Worm (Caenorhabditis elegans): Measurements from ENCODE around the gene Y53F4B.18.
A peak's percentile ranks its signal among the peaks of the same experiment; 100 is the strongest.

Gene Y53F4B.18

DNA sequence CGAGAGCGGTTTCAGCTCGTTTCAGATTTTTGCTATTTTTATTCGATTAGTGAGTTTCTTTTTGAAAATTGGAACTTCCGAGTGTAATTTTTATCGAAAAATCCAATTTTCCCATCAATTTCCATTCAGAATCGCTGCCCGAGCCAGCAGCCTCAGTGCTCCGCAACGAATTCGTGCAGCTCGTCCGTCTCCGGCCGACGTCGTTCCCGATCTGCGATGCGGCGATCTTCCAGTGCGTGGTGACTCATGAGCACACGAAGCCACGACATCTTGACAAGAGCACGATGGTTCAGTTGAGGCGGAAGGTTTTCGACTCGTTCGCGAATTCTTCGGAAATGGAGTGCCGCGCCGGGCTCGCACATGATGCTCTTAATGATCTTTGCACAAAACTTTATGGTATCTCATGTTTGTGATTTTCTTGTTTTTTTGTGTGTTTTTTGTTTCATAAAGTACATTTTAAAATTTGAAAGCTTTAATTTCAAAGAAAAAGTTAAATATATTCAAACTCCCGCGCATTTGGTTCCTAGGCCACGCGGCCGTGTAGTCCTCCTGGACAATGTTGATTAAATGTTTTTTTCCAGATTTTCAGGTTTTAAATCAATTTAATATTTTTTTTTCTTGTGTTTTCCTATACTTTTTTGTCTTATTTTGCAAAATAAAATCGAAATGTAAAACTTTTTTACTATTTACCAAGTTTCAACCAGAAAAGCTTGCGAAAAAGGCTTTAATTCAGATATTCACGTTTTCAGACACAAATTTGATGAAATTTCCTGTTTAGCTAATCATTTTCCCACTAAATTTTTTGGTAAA is 17.8 kb upstream of the Y53F4B.18 start (continued):
- TF ChIP-seq php-3 (GFP tag; IDR thresholded peaks at IDR 0.05) (no peak), zip-11 (GFP tag; IDR thresholded peaks at IDR 0.05) (no peak), ZK546.5 (tag; optimal IDR thresholded peaks at IDR 0.05) (no peak), mes-2 (tag; optimal IDR thresholded peaks at IDR 0.05; ENCODE audit: poor library complexity, severe bottlenecking) (peak; percentile 98), dve-1 (tag; optimal IDR thresholded peaks at IDR 0.05; ENCODE audit: insufficient read depth) (peak; percentile 49), hif-1 (tag; optimal IDR thresholded peaks at IDR 0.05) (peak in 1 of 2 experiments; percentile 70), nhr-6 (tag; optimal IDR thresholded peaks at IDR 0.05) (no peak), ZK337.2 (GFP tag; IDR thresholded peaks at IDR 0.05) (peak; percentile 80; the same call in 1 of the 2 replicates), lin-1 (GFP tag; IDR thresholded peaks at IDR 0.05) (no peak), ceh-20 (GFP tag; IDR thresholded peaks at IDR 0.05) (no peak), mdl-1 (tag; optimal IDR thresholded peaks at IDR 0.05) (no peak)

DNA sequence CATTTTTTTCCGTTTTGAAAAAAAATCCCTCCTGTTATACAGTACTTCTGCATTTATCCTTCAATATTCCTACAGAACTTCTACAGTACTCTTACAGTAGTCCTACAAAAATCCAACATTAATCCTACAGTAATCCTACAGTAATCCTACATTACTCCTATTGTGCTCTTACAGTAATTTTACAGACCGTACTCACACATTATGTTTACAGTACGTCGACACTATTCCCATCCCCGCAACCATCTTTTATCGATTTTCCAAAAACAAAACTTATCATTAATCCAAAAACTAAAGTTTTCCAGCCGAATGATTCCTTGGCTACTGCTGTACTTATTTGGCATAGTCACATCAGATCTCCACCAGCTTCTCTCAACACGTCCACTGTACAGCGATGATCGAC is 12.7 kb upstream of the Y53F4B.18 start, which contains the start of gene Y53F4B.20:
Gene Y53F4B.20 (plus strand): TSS at position 301 of the 400 bp plus-strand sequence.
- TF ChIP-seq attf-4 (tag; optimal IDR thresholded peaks at IDR 0.05) (no peak), nhr-11 (tag; optimal IDR thresholded peaks at IDR 0.05) (no peak), dmd-6 (GFP tag; IDR thresholded peaks at IDR 0.05) (no peak), daf-8 (GFP tag; IDR thresholded peaks at IDR 0.05) (no peak), F37D6.2 (tag; optimal IDR thresholded peaks at IDR 0.05) (no peak), ceh-82 (tag; optimal IDR thresholded peaks at IDR 0.05) (no peak), set-16 (GFP tag; IDR thresholded peaks at IDR 0.05) (no peak), zip-11 (GFP tag; IDR thresholded peaks at IDR 0.05) (no peak), gei-8 (GFP tag; optimal IDR thresholded peaks at IDR 0.05) (no peak), mdl-1 (tag; optimal IDR thresholded peaks at IDR 0.05) (no peak), T26A8.4 (GFP tag; IDR thresholded peaks at IDR 0.05) (no peak), Y48G9A.11 (GFP tag; IDR thresholded peaks at IDR 0.05) (no peak), F44E2.7 (GFP tag; IDR thresholded peaks at IDR 0.05) (no peak), cey-2 (tag; optimal IDR thresholded peaks at IDR 0.05; ENCODE audit: borderline replicate concordance, insufficient read depth) (no peak), nhr-41 (GFP tag; IDR thresholded peaks at IDR 0.05) (no peak), zfp-3 (GFP tag; conservative IDR thresholded peaks at IDR 0.05) (no peak)

DNA sequence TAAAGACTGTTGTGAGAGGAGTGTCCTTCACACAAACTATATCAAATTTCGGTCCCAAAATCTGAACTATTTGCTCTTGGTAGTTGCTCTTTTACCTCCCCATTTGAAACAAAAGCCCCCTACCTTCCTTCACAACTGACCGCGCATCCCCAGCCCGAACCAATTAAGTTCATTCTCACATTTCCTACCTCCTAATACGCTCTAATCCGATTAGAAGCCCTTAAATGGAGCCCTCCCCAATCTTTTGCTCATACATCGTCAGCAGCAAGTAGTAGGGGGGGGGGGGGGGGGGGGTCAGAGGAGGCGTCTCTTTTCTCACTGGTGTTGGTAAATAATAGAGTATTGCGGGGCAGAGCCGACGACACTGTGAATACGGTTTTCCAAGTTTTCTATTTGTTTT is 9.1 kb upstream of the Y53F4B.18 start:
- no peak for TF ChIP-seq ZK546.5 (tag; optimal IDR thresholded peaks at IDR 0.05)
- peak; percentile 43 for TF ChIP-seq aha-1 (tag)

DNA sequence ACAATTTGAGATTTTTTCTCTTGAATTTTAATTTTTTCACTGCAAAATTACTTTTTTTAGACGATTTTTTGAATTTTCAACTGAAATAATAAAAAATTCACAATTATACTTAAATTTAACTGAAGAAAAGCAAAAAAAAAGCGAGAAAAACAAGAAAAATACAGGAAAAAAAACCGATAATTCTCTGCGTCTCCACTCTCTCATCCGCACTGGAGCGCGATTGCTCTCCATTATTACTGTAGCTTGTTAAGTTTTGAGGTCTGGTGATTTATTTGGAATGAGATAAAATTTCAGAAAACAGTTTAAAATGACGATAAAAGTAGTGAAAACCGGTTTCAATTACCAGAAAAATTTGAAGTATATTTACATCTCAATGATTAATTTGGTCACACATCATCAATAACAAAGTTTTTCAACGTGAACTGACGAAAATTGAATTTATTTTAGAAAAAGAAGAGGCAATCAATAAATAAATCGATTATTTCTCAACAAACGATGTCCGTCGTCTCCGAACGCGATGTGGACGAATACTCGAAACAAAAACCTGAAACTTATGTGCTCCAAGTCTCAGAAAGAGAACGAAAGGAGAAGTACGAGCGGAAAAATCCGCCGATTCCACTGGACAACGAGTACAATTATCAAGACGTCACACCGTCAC is 5.4 kb upstream of the Y53F4B.18 start, which contains the start of gene Y53F4B.19:
Gene Y53F4B.19 (plus strand): TSS at position 157 of the 658 bp plus-strand sequence.
- TF ChIP-seq lin-38 (GFP tag; IDR thresholded peaks at IDR 0.05) (peak; percentile 93), php-3 (GFP tag; IDR thresholded peaks at IDR 0.05) (no peak), saeg-2 (GFP tag; IDR thresholded peaks at IDR 0.05) (no peak), unc-130 (GFP tag; optimal IDR thresholded peaks at IDR 0.05) (peak; percentile 44), nhr-48 (tag; optimal IDR thresholded peaks at IDR 0.05) (no peak), tag-97 (GFP tag; IDR thresholded peaks at IDR 0.05) (no peak), R02D3.7 (tag; optimal IDR thresholded peaks at IDR 0.05) (no peak), dmd-9 (GFP tag; IDR thresholded peaks at IDR 0.05) (no peak), aha-1 (tag) (peak; percentile 86), lir-3 (tag; optimal IDR thresholded peaks at IDR 0.05) (no peak), dpl-1 (GFP tag; optimal IDR thresholded peaks at IDR 0.05) (no peak), ceh-82 (tag; optimal IDR thresholded peaks at IDR 0.05) (no peak), mep-1 (tag; optimal IDR thresholded peaks at IDR 0.05) (no peak), pqm-1 (tag; optimal IDR thresholded peaks at IDR 0.05) (no peak), unc-62 (GFP tag; optimal IDR thresholded peaks at IDR 0.05 in 1 of 2) (peak in 1 of 2 experiments; percentile 96), unc-62 (tag; optimal IDR thresholded peaks at IDR 0.05) (no peak), ZK337.2 (GFP tag; IDR thresholded peaks at IDR 0.05) (no peak), lim-7 (GFP tag; IDR thresholded peaks at IDR 0.05) (no peak)
